Worm (Caenorhabditis elegans) whole organism, late embryonic: ENCODE measurements around the gene F43G6.8.

ENCODE experiments used
- F13H6.1 ChIP-seq: sonication (generic microtip); optimal IDR thresholded peaks from 2 replicates; lab custom pipeline; 2016; ENCODE audit warnings: missing genetic modification characterization, missing compliant biosample characterization
- dve-1 ChIP-seq: sonication (generic microtip); optimal IDR thresholded peaks from 2 replicates; lab custom pipeline; 2017; ENCODE audit warnings: antibody characterized with exemption, mild to moderate bottlenecking, missing genetic modification characterization, missing compliant biosample characterization
- sox-4 ChIP-seq: sonication (generic microtip); optimal IDR thresholded peaks from 2 replicates; lab custom pipeline; 2017; ENCODE audit warnings: mild to moderate bottlenecking, missing genetic modification characterization, inconsistent platforms, missing compliant biosample characterization

- no peak for TF ChIP-seq sox-4 (tag; lab: Kevin White, UChicago)
- TF ChIP-seq F13H6.1 (tag; lab: Kevin White, UChicago) = no peak
- TF ChIP-seq dve-1 (tag; lab: Kevin White, UChicago) = no peak
These were observed 25.2 kb upstream of the F43G6.8 start for ce11 chrII:11839116-11839515.
